Fruit fly (Drosophila melanogaster) whole organism, adult: Measurements from ENCODE around the gene Ncoa6.

ENCODE experiments used
- CG14711 ChIP-seq: fragments of 200-800 bp; sonication (Bioruptor generic); optimal IDR thresholded peaks from 2 replicates; lab custom pipeline; 2018; ENCODE audit warnings: missing biosample characterization, mild to moderate bottlenecking, missing genetic modification characterization, moderate library complexity
- Clk ChIP-seq: fragments of 200-800 bp; sonication (Bioruptor generic); optimal IDR thresholded peaks from 2 replicates; lab custom pipeline; 2017; ENCODE audit warnings: missing biosample characterization, missing genetic modification characterization
- Crg-1 ChIP-seq: fragments of 200-800 bp; sonication (Bioruptor generic); optimal IDR thresholded peaks from 2 replicates; lab custom pipeline; 2016; ENCODE audit warnings: missing biosample characterization, missing genetic modification characterization
- cic ChIP-seq: fragments of 200-800 bp; sonication (Bioruptor generic); optimal IDR thresholded peaks from 2 replicates; lab custom pipeline; 2017; ENCODE audit warnings: missing biosample characterization, mild to moderate bottlenecking, missing genetic modification characterization, moderate library complexity
- kay ChIP-seq: fragments of 200-800 bp; sonication (Bioruptor generic); peaks from one replicate; lab custom pipeline; 2016; ENCODE audit warnings: missing biosample characterization, missing genetic modification characterization, borderline replicate concordance
- ovo ChIP-seq: fragments of 200-800 bp; sonication (Bioruptor generic); optimal IDR thresholded peaks from 2 replicates; lab custom pipeline; 2016; ENCODE audit warnings: missing biosample characterization, missing genetic modification characterization
- tj ChIP-seq: fragments of 200-800 bp; sonication (Bioruptor generic); optimal IDR thresholded peaks from 3 replicates; lab custom pipeline; 2017; ENCODE audit warnings: missing biosample characterization, mild to moderate bottlenecking, missing genetic modification characterization, moderate library complexity

DNA sequence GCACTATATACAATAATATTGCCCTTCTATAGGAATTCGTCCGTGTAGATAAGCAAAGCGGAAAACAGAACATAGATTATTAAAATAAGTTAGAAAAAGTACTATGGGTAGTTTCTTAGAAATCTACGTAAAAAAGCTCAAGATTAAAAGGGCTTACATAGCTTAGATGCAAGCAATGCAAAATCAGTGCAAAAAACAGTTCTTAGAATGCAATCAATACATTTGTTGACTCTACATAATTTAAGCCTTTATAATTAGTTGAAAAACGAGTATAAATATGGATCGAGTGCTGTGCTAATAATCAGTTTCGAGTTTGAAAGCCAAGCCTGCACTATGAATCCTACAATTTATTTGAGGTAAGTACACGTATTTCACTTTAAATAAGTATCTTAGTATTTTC, 3.1 kb upstream of the Ncoa6 start, which contains the start of gene TotM:
- no peak for TF ChIP-seq Clk
- no peak for TF ChIP-seq tj (GFP tag; lab: Kevin White, UChicago)
- TF ChIP-seq cic, result no peak
- TF ChIP-seq ovo (GFP tag; lab: Kevin White, UChicago), result no peak
- no peak for TF ChIP-seq CG14711 (tag; lab: Kevin White, UChicago)
- TF ChIP-seq Crg-1 (GFP tag; lab: Kevin White, UChicago), result no peak
- no peak for TF ChIP-seq kay (GFP tag; lab: Kevin White, UChicago)
